Fruit fly (Drosophila melanogaster) whole organism, embryonic: Measurements from ENCODE around the gene CG5892.

Experiments
- Asciz ChIP-seq: fragments of 200-800 bp; sonication (Bioruptor generic); optimal IDR thresholded peaks from 2 replicates; lab custom pipeline; 2017; ENCODE audit warnings: missing biosample characterization, mild to moderate bottlenecking, missing genetic modification characterization, missing genetic modification reagents
- BtbVII ChIP-seq: fragments of 200-800 bp; sonication (Bioruptor generic); optimal IDR thresholded peaks from 3 replicates; lab custom pipeline; 2017; ENCODE audit warnings: missing biosample characterization, mild to moderate bottlenecking, missing genetic modification characterization
- CG10979 ChIP-seq: fragments of 200-800 bp; sonication (Bioruptor generic); optimal IDR thresholded peaks from 2 replicates; lab custom pipeline; 2018; ENCODE audit warnings: missing biosample characterization, mild to moderate bottlenecking, missing genetic modification characterization, moderate library complexity
- CG13296 ChIP-seq: fragments of 200-800 bp; sonication (Bioruptor generic); optimal IDR thresholded peaks from 3 replicates; lab custom pipeline; 2018; ENCODE audit warnings: missing biosample characterization, mild to moderate bottlenecking, missing genetic modification characterization
- CG14710 ChIP-seq: fragments of 200-800 bp; sonication (Bioruptor generic); optimal IDR thresholded peaks from 3 replicates; lab custom pipeline; 2019; ENCODE audit warnings: missing biosample characterization, mild to moderate bottlenecking, missing genetic modification characterization, moderate library complexity
- CG15269 ChIP-seq: fragments of 200-800 bp; sonication (Bioruptor generic); optimal IDR thresholded peaks from 2 replicates; lab custom pipeline; 2018; ENCODE audit warnings: missing biosample characterization, mild to moderate bottlenecking, missing genetic modification characterization, moderate library complexity
- CG15514 ChIP-seq: fragments of 200-800 bp; sonication (Bioruptor generic); optimal IDR thresholded peaks from 3 replicates; lab custom pipeline; 2017; ENCODE audit warnings: missing biosample characterization, missing genetic modification characterization, mild to moderate bottlenecking, moderate library complexity, missing genetic modification reagents
- CG17612 ChIP-seq: fragments of 200-800 bp; sonication (Bioruptor generic); IDR thresholded peaks from 2 replicates; pipeline ENCODE4 v1.3.6; 2022; ENCODE audit warnings: missing biosample characterization, missing genetic modification characterization
- CG17829 ChIP-seq: fragments of 200-800 bp; optimal IDR thresholded peaks from 2 replicates; lab custom pipeline; 2019; ENCODE audit warnings: missing biosample characterization, mild to moderate bottlenecking, missing genetic modification characterization, moderate library complexity
- CG30020 ChIP-seq: fragments of 200-800 bp; optimal IDR thresholded peaks from 2 replicates; lab custom pipeline; 2019; ENCODE audit warnings: missing biosample characterization, mild to moderate bottlenecking, missing genetic modification characterization, moderate library complexity
- CG6175 ChIP-seq: fragments of 200-800 bp; sonication (Bioruptor generic); IDR thresholded peaks from 3 replicates; pipeline ENCODE4 v1.3.6; 2022; ENCODE audit warnings: missing biosample characterization, missing genetic modification characterization
- CG6683 ChIP-seq: fragments of 200-800 bp; sonication (Bioruptor generic); optimal IDR thresholded peaks from 2 replicates; lab custom pipeline; 2017; ENCODE audit warnings: missing biosample characterization, mild to moderate bottlenecking, missing genetic modification characterization, missing genetic modification reagents
- CG6765 ChIP-seq: fragments of 200-800 bp; sonication (Bioruptor generic); optimal IDR thresholded peaks from 3 replicates; lab custom pipeline; 2017; ENCODE audit warnings: missing biosample characterization, mild to moderate bottlenecking, missing genetic modification characterization
- CG7963 ChIP-seq: fragments of 200-800 bp; sonication (Bioruptor generic); IDR thresholded peaks from 3 replicates; pipeline ENCODE4 v1.3.6; 2022; ENCODE audit warnings: missing biosample characterization, missing genetic modification characterization; ENCODE audit not compliant: partially characterized antibody
- Ets97D ChIP-seq: fragments of 200-800 bp; sonication (Bioruptor generic); optimal IDR thresholded peaks from 3 replicates; lab custom pipeline; 2016; ENCODE audit warnings: missing biosample characterization, missing genetic modification characterization
- Fer3 ChIP-seq: fragments of 200-800 bp; sonication (Bioruptor generic); optimal IDR thresholded peaks from 2 replicates; lab custom pipeline; 2018; ENCODE audit warnings: missing biosample characterization, mild to moderate bottlenecking, missing genetic modification characterization, moderate library complexity
- Hr51 ChIP-seq, 2 experiments: fragments of 200-800 bp; sonication (Bioruptor generic); optimal IDR thresholded peaks; 2 replicates in 1 of 2; 3 replicates in 1 of 2; lab custom pipeline; 2016 to 2018; ENCODE audit warnings: missing biosample characterization in 2 of 2, missing genetic modification characterization in 2 of 2, mild to moderate bottlenecking in 1 of 2, moderate library complexity in 1 of 2
- Med ChIP-seq: fragments of 200-800 bp; sonication (Bioruptor generic); peaks from one replicate; lab custom pipeline; 2016; ENCODE audit warnings: missing biosample characterization, missing genetic modification characterization, mild to moderate bottlenecking, inconsistent platforms, moderate library complexity
- Neu2 ChIP-seq: fragments of 200-800 bp; sonication (Bioruptor generic); optimal IDR thresholded peaks from 3 replicates; lab custom pipeline; 2016; ENCODE audit warnings: missing biosample characterization, missing genetic modification characterization, borderline replicate concordance
- Nf-YB ChIP-seq: fragments of 200-800 bp; sonication (Bioruptor generic); optimal IDR thresholded peaks from 3 replicates; lab custom pipeline; 2019; ENCODE audit warnings: missing biosample characterization, mild to moderate bottlenecking, missing genetic modification characterization, moderate library complexity
- Tbp ChIP-seq: fragments of >200 bp; optimal IDR thresholded peaks from 2 replicates; lab custom pipeline; 2018; ENCODE audit warnings: missing biosample characterization, missing genetic modification characterization
- Trl ChIP-seq, 3 experiments: fragments of >200 bp in 2 of 3; fragments of 200-800 bp in 1 of 3; sonication (Bioruptor generic) in 1 of 3; optimal IDR thresholded peaks; 2 replicates in 1 of 3; 3 replicates in 2 of 3; lab custom pipeline; 2016 to 2017; ENCODE audit warnings: missing biosample characterization in 1 of 3, missing genetic modification characterization in 1 of 3
- ash1 ChIP-seq: fragments of 200-800 bp; sonication (Bioruptor generic); optimal IDR thresholded peaks from 2 replicates; lab custom pipeline; 2018; ENCODE audit warnings: missing biosample characterization, mild to moderate bottlenecking, missing genetic modification characterization
- cas ChIP-seq: fragments of 200-800 bp; sonication (Bioruptor generic); IDR thresholded peaks from 2 replicates; pipeline ENCODE4 v1.3.6; 2022; ENCODE audit warnings: missing biosample characterization, missing genetic modification characterization
- cato ChIP-seq: fragments of 200-800 bp; sonication (Bioruptor generic); optimal IDR thresholded peaks from 2 replicates; lab custom pipeline; 2016; ENCODE audit warnings: missing biosample characterization, missing genetic modification characterization, borderline replicate concordance
- ci ChIP-seq: fragments of 200-800 bp; sonication (Bioruptor generic); IDR thresholded peaks from 3 replicates; pipeline ENCODE4 v1.3.6; 2022; ENCODE audit warnings: missing biosample characterization, missing genetic modification characterization
- emc ChIP-seq: fragments of 200-800 bp; sonication (Bioruptor generic); optimal IDR thresholded peaks from 2 replicates; lab custom pipeline; 2016; ENCODE audit warnings: missing biosample characterization, missing genetic modification characterization
- eyg ChIP-seq: fragments of 200-800 bp; sonication (Bioruptor generic); optimal IDR thresholded peaks from 3 replicates; lab custom pipeline; 2016; ENCODE audit warnings: missing biosample characterization, missing genetic modification characterization
- ftz-f1 ChIP-seq: fragments of 200-800 bp; sonication (Bioruptor generic); optimal IDR thresholded peaks from 2 replicates; lab custom pipeline; 2016; ENCODE audit warnings: missing biosample characterization, missing genetic modification characterization
- h ChIP-seq: fragments of >200 bp; optimal IDR thresholded peaks from 2 replicates; lab custom pipeline; 2017
- lilli ChIP-seq: fragments of 200-800 bp; sonication (Bioruptor generic); optimal IDR thresholded peaks from 3 replicates; lab custom pipeline; 2016; ENCODE audit warnings: missing biosample characterization, missing genetic modification characterization
- lov ChIP-seq, 2 experiments: fragments of 200-800 bp in 1 of 2; fragments of >200 bp in 1 of 2; sonication (Bioruptor generic) in 1 of 2; IDR thresholded peaks in 1 of 2; optimal IDR thresholded peaks in 1 of 2; 2 replicates in 1 of 2; 3 replicates in 1 of 2; pipeline versions ENCODE4 v1.3.6 to Lab custom; 2017 to 2022; ENCODE audit warnings: missing biosample characterization in 1 of 2, missing genetic modification characterization in 1 of 2
- odd ChIP-seq: fragments of 200-800 bp; sonication (Bioruptor generic); optimal IDR thresholded peaks from 2 replicates; lab custom pipeline; 2017; ENCODE audit warnings: missing biosample characterization, mild to moderate bottlenecking, missing genetic modification characterization
- pfk ChIP-seq: fragments of 200-800 bp; sonication (Bioruptor generic); optimal IDR thresholded peaks from 2 replicates; lab custom pipeline; 2018; ENCODE audit warnings: missing biosample characterization, mild to moderate bottlenecking, missing genetic modification characterization, moderate library complexity
- pho ChIP-seq: fragments of 200-800 bp; sonication (Bioruptor generic); optimal IDR thresholded peaks from 2 replicates; lab custom pipeline; 2016; ENCODE audit warnings: missing biosample characterization, missing genetic modification characterization
- slp2 ChIP-seq: fragments of 200-800 bp; sonication (Bioruptor generic); optimal IDR thresholded peaks from 2 replicates; lab custom pipeline; 2016; ENCODE audit warnings: missing biosample characterization, missing genetic modification characterization
- sr ChIP-seq: fragments of 200-800 bp; sonication (Bioruptor generic); IDR thresholded peaks from 3 replicates; pipeline ENCODE4 v1.3.6; 2022; ENCODE audit warnings: missing biosample characterization, missing genetic modification characterization
- stc ChIP-seq: fragments of 200-800 bp; sonication (Bioruptor generic); IDR thresholded peaks from 2 replicates; pipeline ENCODE4 v1.3.6; 2022; ENCODE audit warnings: missing biosample characterization, missing genetic modification characterization
- sug ChIP-seq: fragments of 200-800 bp; optimal IDR thresholded peaks from 2 replicates; lab custom pipeline; 2019; ENCODE audit warnings: missing biosample characterization, mild to moderate bottlenecking, missing genetic modification characterization, moderate library complexity
- tna ChIP-seq: fragments of 200-800 bp; sonication (Bioruptor generic); IDR thresholded peaks from 2 replicates; pipeline ENCODE4 v1.3.6; 2022; ENCODE audit warnings: missing biosample characterization, missing genetic modification characterization; ENCODE audit not compliant: partially characterized antibody
- trem ChIP-seq: fragments of 200-800 bp; optimal IDR thresholded peaks from 3 replicates; lab custom pipeline; 2019; ENCODE audit warnings: missing biosample characterization, mild to moderate bottlenecking, missing genetic modification characterization, moderate library complexity
- vnd ChIP-seq: fragments of 200-800 bp; sonication (Bioruptor generic); IDR thresholded peaks from 3 replicates; pipeline ENCODE4 v1.3.6; 2022; ENCODE audit warnings: missing biosample characterization, missing genetic modification characterization; ENCODE audit not compliant: partially characterized antibody

Gene CG5892

DNA sequence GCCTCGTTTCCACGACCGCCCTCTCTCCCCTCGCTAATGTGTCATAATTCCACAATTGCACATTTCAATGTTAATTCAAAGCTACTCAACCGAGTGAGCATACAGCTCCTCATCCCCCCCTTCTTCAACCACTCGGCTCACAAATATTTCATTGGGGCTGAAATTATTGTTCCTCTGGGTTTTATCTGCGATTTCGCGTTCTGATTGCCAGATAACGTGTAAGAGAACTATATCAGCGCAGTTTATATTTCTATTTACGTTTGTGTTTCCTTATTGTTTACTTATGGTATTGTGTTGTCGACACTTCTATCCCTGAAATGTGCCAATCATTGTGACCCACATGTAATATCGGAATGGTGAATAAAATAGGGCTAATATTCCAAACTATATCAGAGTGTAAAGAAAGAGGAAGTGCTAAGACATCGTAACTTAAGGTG, 35.6 kb upstream of the CG5892 start (continued):
- no peak for TF ChIP-seq emc (GFP tag; lab: Kevin White, UChicago)
- no peak for TF ChIP-seq odd
- no peak for TF ChIP-seq CG17612 (GFP tag; lab: Robert Waterston, UW)
- no peak for TF ChIP-seq CG6683 (GFP tag; lab: Kevin White, UChicago)
- no peak for TF ChIP-seq Nf-YB (GFP tag; lab: Kevin White, UChicago)
- TF ChIP-seq Med (GFP tag; lab: Kevin White, UChicago), result peak; percentile 56
- no peak for TF ChIP-seq vnd
- no peak for TF ChIP-seq BtbVII (GFP tag; lab: Kevin White, UChicago)
- TF ChIP-seq lov (optimal IDR thresholded peaks at IDR 0.05; lab: Kevin White, UChicago), result no peak
- no peak for TF ChIP-seq lov (GFP tag; IDR thresholded peaks at IDR 0.05; lab: Robert Waterston, UW)
- no peak for TF ChIP-seq CG14710
- no peak for TF ChIP-seq cato
- TF ChIP-seq ftz-f1 (GFP tag; lab: Kevin White, UChicago), result peak; percentile 56
- no peak for TF ChIP-seq eyg
- no peak for TF ChIP-seq CG15269 (tag; lab: Kevin White, UChicago)
- TF ChIP-seq Tbp (GFP tag; lab: Kevin White, UChicago), result no peak
- no peak for TF ChIP-seq ash1 (GFP tag; lab: Kevin White, UChicago)
- no peak for TF ChIP-seq CG30020 (tag; lab: Kevin White, UChicago)
- TF ChIP-seq lilli (GFP tag; lab: Kevin White, UChicago), result no peak
- peak in 1 of 2 experiments; percentile 10 for TF ChIP-seq Trl (optimal IDR thresholded peaks at IDR 0.05; lab: Kevin White, UChicago)
- no peak for TF ChIP-seq Trl (GFP tag; optimal IDR thresholded peaks at IDR 0.05; lab: Kevin White, UChicago)
- no peak for TF ChIP-seq Ets97D (GFP tag; lab: Kevin White, UChicago)
- TF ChIP-seq CG7963 (GFP tag; lab: Robert Waterston, UW), result no peak
- no peak for TF ChIP-seq CG15514 (GFP tag; lab: Kevin White, UChicago)
- peak; percentile 87 for TF ChIP-seq sug (tag; lab: Kevin White, UChicago)
- no peak for TF ChIP-seq Fer3 (tag; lab: Kevin White, UChicago)
- no peak for TF ChIP-seq cas (GFP tag; lab: Robert Waterston, UW)
- peak; percentile 16 for TF ChIP-seq pfk
- TF ChIP-seq Neu2 (GFP tag; lab: Kevin White, UChicago), result no peak
- TF ChIP-seq slp2 (GFP tag; lab: Kevin White, UChicago), result no peak
- peak; percentile 53 for TF ChIP-seq CG13296 (GFP tag; lab: Kevin White, UChicago)
- no peak for TF ChIP-seq ci
- no peak for TF ChIP-seq h (lab: Kevin White, UChicago)
- TF ChIP-seq CG6175 (GFP tag; lab: Robert Waterston, UW), result no peak
- TF ChIP-seq trem (tag; lab: Kevin White, UChicago), result no peak
- no peak for TF ChIP-seq sr
- TF ChIP-seq CG6765 (GFP tag; lab: Kevin White, UChicago), result no peak
- no peak for TF ChIP-seq Asciz (GFP tag; lab: Kevin White, UChicago)
- no peak for TF ChIP-seq pho
- TF ChIP-seq CG17829, result no peak
- no peak for TF ChIP-seq stc (GFP tag; lab: Robert Waterston, UW)
- no peak for TF ChIP-seq Hr51 (GFP tag; optimal IDR thresholded peaks at IDR 0.05; lab: Kevin White, UChicago)
- TF ChIP-seq tna (GFP tag; lab: Robert Waterston, UW), result peak; percentile 27; the same call in 1 of the 2 replicates
- TF ChIP-seq CG10979 (tag; lab: Kevin White, UChicago), result no peak
